Fruit fly (Drosophila melanogaster): Measurements from ENCODE around the gene CG43248.

dm6 chr3L:15565829-15566433 lies 34.7 kb upstream of the CG43248 start, which contains the start of gene dop:
- TF ChIP-seq foxo (GFP tag; optimal IDR thresholded peaks at IDR 0.05) (peak in 1 of 2 experiments; percentile 44), tai (GFP tag; optimal IDR thresholded peaks at IDR 0.05) (no peak), GATAd (GFP tag; optimal IDR thresholded peaks at IDR 0.05) (no peak), dmrt93B (GFP tag; optimal IDR thresholded peaks at IDR 0.05) (no peak), woc (GFP tag; optimal IDR thresholded peaks at IDR 0.05) (peak; percentile 19)

All from whole organism, wandering third instar larva.